Worm (Caenorhabditis elegans): ENCODE measurements around the gene csa-1.

- TF ChIP-seq W03F9.2 (tag; optimal IDR thresholded peaks at IDR 0.05): no peak
- TF ChIP-seq him-1 (tag; optimal IDR thresholded peaks at IDR 0.05): no peak
- no peak for TF ChIP-seq dao-5 (tag; optimal IDR thresholded peaks at IDR 0.05)
Measured at ce11 chrII:9338859-9339258, 19.3 kb upstream of the csa-1 start, which contains the start of gene ttll-12.

All from whole organism, L4/young adult.